Worm (Caenorhabditis elegans): ENCODE measurements around the gene F45E10.2.

Gene F45E10.2

ce11 chrII:11049876-11050275 is 5.2 kb downstream of the F45E10.2 start, which contains the start of the genes sdhd-1 and ilkp-1:
sdhd-1 (minus strand) TSS chrII:11049913.
ilkp-1 (plus strand) TSS chrII:11050255.
- no peak for TF ChIP-seq tab-1 (GFP tag; IDR thresholded peaks at IDR 0.05)
- TF ChIP-seq cog-1 (tag; optimal IDR thresholded peaks at IDR 0.05), result no peak
- no peak for TF ChIP-seq klf-2 (GFP tag; conservative IDR thresholded peaks at IDR 0.05)
- no peak for TF ChIP-seq T22C8.4 (GFP tag; IDR thresholded peaks at IDR 0.05)
- TF ChIP-seq flt-1 (GFP tag; IDR thresholded peaks at IDR 0.05), result no peak
- TF ChIP-seq med-1 (GFP tag; optimal IDR thresholded peaks at IDR 0.05; ENCODE audit: insufficient read depth), result no peak
- TF ChIP-seq ztf-23 (GFP tag; IDR thresholded peaks at IDR 0.05), result no peak
- no peak for TF ChIP-seq ztf-29 (GFP tag; IDR thresholded peaks at IDR 0.05)
- no peak for TF ChIP-seq ref-1 (GFP tag; conservative IDR thresholded peaks at IDR 0.05)

- TF ChIP-seq ref-1 (GFP tag; conservative IDR thresholded peaks at IDR 0.05) (no peak), tab-1 (GFP tag; IDR thresholded peaks at IDR 0.05) (no peak), ztf-23 (GFP tag; IDR thresholded peaks at IDR 0.05) (no peak), T22C8.4 (GFP tag; IDR thresholded peaks at IDR 0.05) (no peak), ztf-29 (GFP tag; IDR thresholded peaks at IDR 0.05) (no peak), flt-1 (GFP tag; IDR thresholded peaks at IDR 0.05) (no peak), med-1 (GFP tag; optimal IDR thresholded peaks at IDR 0.05; ENCODE audit: insufficient read depth) (no peak), klf-2 (GFP tag; conservative IDR thresholded peaks at IDR 0.05) (no peak), cog-1 (tag; optimal IDR thresholded peaks at IDR 0.05) (no peak)
Observed at ce11 chrII:11048930-11049329, 6.2 kb downstream of the F45E10.2 start, which contains the start of gene F33A8.4. F33A8.4 (minus strand) TSS chrII:11049030.

DNA sequence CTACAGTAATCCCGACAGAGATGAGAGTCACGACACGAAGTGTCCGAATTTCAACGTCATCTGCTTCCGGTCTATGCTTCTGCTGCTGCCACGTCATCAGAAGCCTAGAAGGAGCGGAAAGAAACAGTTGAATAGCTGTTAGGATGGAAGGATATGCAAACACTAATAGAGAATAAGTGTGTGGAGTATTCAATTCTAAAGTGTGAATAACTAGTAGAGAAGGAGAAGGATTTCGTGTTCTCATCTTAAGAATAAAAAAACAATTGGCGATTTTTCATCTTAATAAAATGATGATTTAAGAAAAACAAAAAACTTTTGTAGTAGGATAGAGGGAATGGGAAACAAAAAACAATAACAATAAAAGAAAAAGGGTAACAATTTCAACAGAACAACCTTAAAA is 9.3 kb downstream of the F45E10.2 start, which contains the start of gene col-83:
Gene col-83 (minus strand): TSS at position 101 of the 400 bp plus-strand sequence.
- TF ChIP-seq med-1 (GFP tag; optimal IDR thresholded peaks at IDR 0.05; ENCODE audit: insufficient read depth), result no peak
- no peak for TF ChIP-seq flt-1 (GFP tag; IDR thresholded peaks at IDR 0.05)
- TF ChIP-seq klf-2 (GFP tag; conservative IDR thresholded peaks at IDR 0.05), result no peak
- TF ChIP-seq ref-1 (GFP tag; conservative IDR thresholded peaks at IDR 0.05), result no peak
- no peak for TF ChIP-seq ztf-23 (GFP tag; IDR thresholded peaks at IDR 0.05)
- no peak for TF ChIP-seq tab-1 (GFP tag; IDR thresholded peaks at IDR 0.05)
- no peak for TF ChIP-seq ztf-29 (GFP tag; IDR thresholded peaks at IDR 0.05)
- TF ChIP-seq cog-1 (tag; optimal IDR thresholded peaks at IDR 0.05), result no peak
- TF ChIP-seq T22C8.4 (GFP tag; IDR thresholded peaks at IDR 0.05), result no peak

ce11 chrII:11044193-11044568 is 10.9 kb downstream of the F45E10.2 start:
- TF ChIP-seq klf-2 (GFP tag; conservative IDR thresholded peaks at IDR 0.05) (no peak), cog-1 (tag; optimal IDR thresholded peaks at IDR 0.05) (no peak), flt-1 (GFP tag; IDR thresholded peaks at IDR 0.05) (no peak)

- TF ChIP-seq klf-2 (GFP tag; conservative IDR thresholded peaks at IDR 0.05) (no peak), ref-1 (GFP tag; conservative IDR thresholded peaks at IDR 0.05) (no peak)
Observed at ce11 chrII:11043546-11044192, 11.5 kb downstream of the F45E10.2 start.

- TF ChIP-seq klf-2 (GFP tag; conservative IDR thresholded peaks at IDR 0.05) (0 out of 2 replicates have a peak, but pooled peaks have one; percentile 38), T22C8.4 (GFP tag; IDR thresholded peaks at IDR 0.05) (peak; percentile 85), flt-1 (GFP tag; IDR thresholded peaks at IDR 0.05) (peak; percentile 48; the same call in 1 of the 2 replicates), ztf-29 (GFP tag; IDR thresholded peaks at IDR 0.05) (peak; percentile 86), tab-1 (GFP tag; IDR thresholded peaks at IDR 0.05) (no peak), med-1 (GFP tag; optimal IDR thresholded peaks at IDR 0.05; ENCODE audit: insufficient read depth) (no peak), cog-1 (tag; optimal IDR thresholded peaks at IDR 0.05) (peak; percentile 81), ztf-23 (GFP tag; IDR thresholded peaks at IDR 0.05) (peak; percentile 70; the same call in 1 of the 2 replicates), ref-1 (GFP tag; conservative IDR thresholded peaks at IDR 0.05) (no peak)
Observed at ce11 chrII:11042878-11043331, 12.2 kb downstream of the F45E10.2 start.

ce11 chrII:11041846-11042262 is 13.3 kb downstream of the F45E10.2 start:
- TF ChIP-seq T22C8.4 (GFP tag; IDR thresholded peaks at IDR 0.05), result 0 out of 2 replicates have a peak, but pooled peaks have one; percentile 35
- no peak for TF ChIP-seq tab-1 (GFP tag; IDR thresholded peaks at IDR 0.05)
- 0 out of 2 replicates have a peak, but pooled peaks have one; percentile 59 for TF ChIP-seq flt-1 (GFP tag; IDR thresholded peaks at IDR 0.05)
- TF ChIP-seq ztf-29 (GFP tag; IDR thresholded peaks at IDR 0.05), result no peak
- peak; percentile 43 for TF ChIP-seq cog-1 (tag; optimal IDR thresholded peaks at IDR 0.05)

DNA sequence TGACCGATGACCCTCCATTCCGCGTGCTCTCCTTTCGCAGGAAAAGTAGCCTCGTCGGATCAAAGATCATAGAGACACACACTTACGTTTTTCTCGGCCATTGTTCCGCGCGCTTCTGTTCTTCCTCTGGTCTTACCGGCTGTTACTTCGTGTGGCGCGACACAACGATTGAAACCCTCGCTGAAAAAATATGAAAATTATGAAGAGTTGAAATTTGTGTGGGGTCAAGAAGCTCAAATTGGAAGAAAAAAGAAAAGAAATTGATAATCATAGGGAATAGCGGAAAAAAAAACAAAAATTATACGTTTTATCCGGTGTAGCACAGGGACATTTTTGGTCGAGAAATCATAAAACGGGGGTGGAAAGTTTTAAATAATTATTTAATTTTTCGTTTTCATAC is 14.1 kb downstream of the F45E10.2 start, which contains the start of gene cey-1:
Gene cey-1 (minus strand): TSS at position 180 of the 400 bp plus-strand sequence.
- no peak for TF ChIP-seq ref-1 (GFP tag; conservative IDR thresholded peaks at IDR 0.05)
- no peak for TF ChIP-seq cog-1 (tag; optimal IDR thresholded peaks at IDR 0.05)
- no peak for TF ChIP-seq klf-2 (GFP tag; conservative IDR thresholded peaks at IDR 0.05)
- TF ChIP-seq tab-1 (GFP tag; IDR thresholded peaks at IDR 0.05), result no peak
- TF ChIP-seq ztf-29 (GFP tag; IDR thresholded peaks at IDR 0.05), result no peak
- no peak for TF ChIP-seq med-1 (GFP tag; optimal IDR thresholded peaks at IDR 0.05; ENCODE audit: insufficient read depth)
- no peak for TF ChIP-seq flt-1 (GFP tag; IDR thresholded peaks at IDR 0.05)
- TF ChIP-seq T22C8.4 (GFP tag; IDR thresholded peaks at IDR 0.05), result no peak
- TF ChIP-seq ztf-23 (GFP tag; IDR thresholded peaks at IDR 0.05), result no peak

DNA sequence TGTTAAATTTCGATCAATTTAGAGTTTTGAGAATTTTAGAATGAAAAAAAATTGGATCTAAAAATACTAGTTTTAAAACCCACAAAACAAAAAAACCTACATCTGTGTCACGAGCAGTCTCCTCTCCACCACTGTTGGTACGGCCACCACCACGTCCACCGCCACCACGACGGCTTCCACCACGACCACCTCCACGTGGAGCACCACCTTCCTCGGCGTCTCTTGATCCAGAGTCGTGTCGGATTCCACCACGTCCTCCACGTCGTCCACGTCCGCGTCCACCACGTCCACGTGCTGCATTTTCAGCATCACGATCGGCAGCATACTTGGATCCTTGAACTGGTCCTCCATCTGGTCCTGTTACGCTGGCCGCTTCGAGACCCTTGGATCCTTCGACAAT is 15.0 kb downstream of the F45E10.2 start:
- TF ChIP-seq ref-1 (GFP tag; conservative IDR thresholded peaks at IDR 0.05) (no peak), flt-1 (GFP tag; IDR thresholded peaks at IDR 0.05) (no peak), ztf-29 (GFP tag; IDR thresholded peaks at IDR 0.05) (no peak), cog-1 (tag; optimal IDR thresholded peaks at IDR 0.05) (no peak), T22C8.4 (GFP tag; IDR thresholded peaks at IDR 0.05) (no peak), med-1 (GFP tag; optimal IDR thresholded peaks at IDR 0.05; ENCODE audit: insufficient read depth) (no peak), klf-2 (GFP tag; conservative IDR thresholded peaks at IDR 0.05) (no peak), tab-1 (GFP tag; IDR thresholded peaks at IDR 0.05) (no peak), ztf-23 (GFP tag; IDR thresholded peaks at IDR 0.05) (no peak)

ce11 chrII:11035774-11036173 is 19.3 kb downstream of the F45E10.2 start, which contains the start of gene srlf-15:
srlf-15 (plus strand) TSS chrII:11036074.
- TF ChIP-seq T22C8.4 (GFP tag; IDR thresholded peaks at IDR 0.05) (no peak), tab-1 (GFP tag; IDR thresholded peaks at IDR 0.05) (no peak), med-1 (GFP tag; optimal IDR thresholded peaks at IDR 0.05; ENCODE audit: insufficient read depth) (no peak), klf-2 (GFP tag; conservative IDR thresholded peaks at IDR 0.05) (no peak), ztf-29 (GFP tag; IDR thresholded peaks at IDR 0.05) (no peak), flt-1 (GFP tag; IDR thresholded peaks at IDR 0.05) (no peak), cog-1 (tag; optimal IDR thresholded peaks at IDR 0.05) (no peak)

All from whole organism, midembryonic.